Worm (Caenorhabditis elegans): ENCODE measurements around the gene C15C8.8.

DNA sequence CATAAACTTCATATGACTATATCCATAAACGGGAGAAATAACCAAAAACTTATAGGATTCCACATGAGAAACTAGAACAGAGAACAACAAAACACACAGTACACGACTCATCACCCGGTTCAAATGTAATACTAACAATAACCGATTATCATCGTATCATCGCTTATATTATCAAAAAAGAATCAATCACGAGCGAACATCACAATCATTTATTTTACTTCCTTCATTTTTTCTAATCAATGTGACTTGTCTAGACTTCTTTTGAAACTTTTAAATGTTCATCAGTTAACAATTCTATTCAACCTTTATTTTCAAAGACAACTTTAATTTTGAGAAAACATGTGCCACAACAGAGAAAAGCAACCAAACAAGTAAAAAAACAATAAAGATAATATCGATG is 42.9 kb upstream of the C15C8.8 start, which contains the start of gene ugt-4:
- no peak for TF ChIP-seq Y105C5A.15 (GFP tag; IDR thresholded peaks at IDR 0.05)
- no peak for TF ChIP-seq ces-1 (GFP tag; optimal IDR thresholded peaks at IDR 0.05)
- no peak for TF ChIP-seq daf-8 (GFP tag; IDR thresholded peaks at IDR 0.05)

Data from whole organism, L4 larva.